Fruit fly (Drosophila melanogaster): Measurements from ENCODE around the gene CG7382.

DNA sequence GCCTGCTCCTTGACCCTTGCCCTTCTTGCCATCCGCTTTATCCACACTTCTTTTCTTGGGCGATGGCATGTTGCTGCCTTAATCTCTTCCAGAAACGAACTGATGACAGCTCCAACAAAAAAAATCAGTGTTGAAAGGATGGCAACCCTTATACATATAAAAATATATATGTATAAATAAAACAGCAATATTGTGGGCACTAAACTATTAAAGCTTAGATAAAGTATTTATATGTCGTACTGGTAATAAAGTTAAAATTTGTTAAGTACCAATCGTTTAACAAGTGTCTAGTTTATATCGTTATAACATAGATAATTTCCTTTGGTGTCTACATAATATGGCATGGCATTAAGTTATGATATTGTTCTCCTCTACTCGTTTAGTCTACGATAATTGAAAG lies 17.0 kb upstream of the CG7382 start, which contains the start of gene tomb:
- TF ChIP-seq topi (GFP tag; optimal IDR thresholded peaks at IDR 0.05) (no peak), eg (GFP tag; IDR thresholded peaks at IDR 0.05) (no peak), lz (GFP tag; optimal IDR thresholded peaks at IDR 0.05) (no peak), Sox14 (GFP tag; optimal IDR thresholded peaks at IDR 0.05) (no peak), Lpt (GFP tag; optimal IDR thresholded peaks at IDR 0.05) (no peak), Sox102F (GFP tag; optimal IDR thresholded peaks at IDR 0.05) (no peak), CG7368 (GFP tag; optimal IDR thresholded peaks at IDR 0.05) (no peak), acj6 (GFP tag; optimal IDR thresholded peaks at IDR 0.05) (no peak), ss (GFP tag; optimal IDR thresholded peaks at IDR 0.05) (no peak), CG10669 (GFP tag; optimal IDR thresholded peaks at IDR 0.05) (no peak), CG16779 (tag; optimal IDR thresholded peaks at IDR 0.05) (no peak), Ets21C (GFP tag; optimal IDR thresholded peaks at IDR 0.05) (no peak), CG1621 (tag; optimal IDR thresholded peaks at IDR 0.05) (no peak), achi (GFP tag; optimal IDR thresholded peaks at IDR 0.05) (no peak)
